Worm (Caenorhabditis elegans) whole organism, L1 larva: ENCODE results near the gene C16C8.10.

Experiments
- alr-1 ChIP-seq: fragments of 200-800 bp; sonication (Bioruptor generic); optimal IDR thresholded peaks from 2 replicates; lab custom pipeline; 2018; ENCODE audit warnings: borderline replicate concordance, mild to moderate bottlenecking, missing genetic modification characterization, missing compliant biosample characterization
- ces-1 ChIP-seq: fragments of 150-350 bp; optimal IDR thresholded peaks from 2 replicates; lab custom pipeline; 2014; ENCODE audit warnings: missing biosample characterization, missing genetic modification reagents, missing genetic modification characterization
- elt-2 ChIP-seq: sonication (generic microtip); optimal IDR thresholded peaks from 2 replicates; lab custom pipeline; 2016; ENCODE audit warnings: missing genetic modification characterization, mild to moderate bottlenecking, inconsistent platforms, missing compliant biosample characterization, missing genetic modification reagents
- fkh-10 ChIP-seq: sonication (generic microtip); optimal IDR thresholded peaks from 2 replicates; lab custom pipeline; 2017; ENCODE audit warnings: missing biosample characterization, missing genetic modification reagents, missing genetic modification characterization
- jun-1 ChIP-seq: fragments of 150-350 bp; optimal IDR thresholded peaks from 2 replicates; lab custom pipeline; 2014; ENCODE audit warnings: missing biosample characterization, missing genetic modification reagents, missing genetic modification characterization
- lin-39 ChIP-seq: fragments of 150-350 bp; optimal IDR thresholded peaks from 2 replicates; lab custom pipeline; 2014; ENCODE audit warnings: missing biosample characterization, missing genetic modification reagents, missing genetic modification characterization
- nhr-20 ChIP-seq: sonication (generic microtip); optimal IDR thresholded peaks from 2 replicates; lab custom pipeline; 2016; ENCODE audit warnings: mild to moderate bottlenecking, missing genetic modification characterization, missing compliant biosample characterization
- skn-1 ChIP-seq: fragments of 150-350 bp; optimal IDR thresholded peaks from 2 replicates; lab custom pipeline; 2014; ENCODE audit warnings: missing biosample characterization, missing genetic modification characterization
- unc-62 ChIP-seq: fragments of 150-350 bp; optimal IDR thresholded peaks from 2 replicates; lab custom pipeline; 2014; ENCODE audit warnings: missing biosample characterization, missing genetic modification reagents, missing genetic modification characterization
- unc-86 ChIP-seq: sonication (generic microtip); optimal IDR thresholded peaks from 2 replicates; lab custom pipeline; 2016; ENCODE audit warnings: missing genetic modification characterization, missing compliant biosample characterization

DNA sequence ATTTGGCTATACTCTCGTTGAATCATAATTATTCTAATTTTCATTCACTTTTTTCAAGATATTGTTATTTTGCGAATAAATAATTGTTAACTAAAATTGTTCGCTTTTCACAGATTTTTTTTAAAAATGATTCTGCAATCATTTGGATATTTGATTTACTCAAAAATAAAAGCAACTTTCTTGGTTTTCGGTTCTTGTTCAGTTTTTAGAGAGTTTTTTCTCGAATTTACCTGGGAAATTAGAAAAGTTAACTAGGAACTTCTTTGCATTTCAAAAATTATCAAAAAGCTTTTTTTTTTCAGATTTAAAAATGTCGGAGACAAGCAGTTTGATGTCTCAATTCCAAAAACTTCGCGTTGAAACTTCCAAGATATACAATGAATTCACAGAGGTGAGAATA, 17.8 kb downstream of the C16C8.10 start, which contains the start of the genes C16C8.20 and gldi-6:
- TF ChIP-seq unc-86 (tag; lab: Kevin White, UChicago) (no peak), jun-1 (no peak), fkh-10 (no peak), skn-1 (tag; lab: Kevin White, UChicago) (no peak), nhr-20 (tag; lab: Kevin White, UChicago) (no peak), unc-62 (GFP tag; lab: Kevin White, UChicago) (no peak), lin-39 (tag; lab: Kevin White, UChicago) (no peak), alr-1 (tag; lab: Kevin White, UChicago) (no peak), ces-1 (GFP tag; lab: Kevin White, UChicago) (no peak), elt-2 (tag; lab: Kevin White, UChicago) (no peak)
